Worm (Caenorhabditis elegans) whole organism, L1 larva: ENCODE results near the gene Y55F3AR.2.

ENCODE experiments used
- aly-2 ChIP-seq: fragments of 150-350 bp; optimal IDR thresholded peaks from 2 replicates; lab custom pipeline; 2014; ENCODE audit warnings: missing biosample characterization, missing genetic modification characterization
- dpl-1 ChIP-seq, 3 experiments: fragments of 150-350 bp in 2 of 3; sonication (generic microtip) in 1 of 3; optimal IDR thresholded peaks; 2 replicates each; lab custom pipeline; 2014 to 2017; ENCODE audit warnings: missing biosample characterization in 3 of 3, missing genetic modification characterization in 3 of 3, missing genetic modification reagents in 3 of 3
- efl-1 ChIP-seq, 4 experiments: fragments of 150-350 bp; optimal IDR thresholded peaks in 3 of 4; peaks in 1 of 4; 1 replicate in 1 of 4; 2 replicates in 3 of 4; lab custom pipeline; 2014; ENCODE audit warnings: missing biosample characterization in 2 of 4, missing genetic modification characterization in 2 of 4, missing genetic modification reagents in 2 of 4
- elt-2 ChIP-seq: sonication (generic microtip); optimal IDR thresholded peaks from 2 replicates; lab custom pipeline; 2016; ENCODE audit warnings: missing genetic modification characterization, mild to moderate bottlenecking, inconsistent platforms, missing compliant biosample characterization, missing genetic modification reagents
- fkh-10 ChIP-seq: sonication (generic microtip); optimal IDR thresholded peaks from 2 replicates; lab custom pipeline; 2017; ENCODE audit warnings: missing biosample characterization, missing genetic modification reagents, missing genetic modification characterization
- lin-13 ChIP-seq: fragments of 150-350 bp; optimal IDR thresholded peaks from 2 replicates; lab custom pipeline; 2014; ENCODE audit warnings: missing biosample characterization, missing genetic modification reagents, missing genetic modification characterization
- lsy-2 ChIP-seq, 2 experiments: fragments of 150-350 bp; optimal IDR thresholded peaks; 2 replicates each; lab custom pipeline; 2014; ENCODE audit warnings: missing biosample characterization in 2 of 2, missing genetic modification characterization in 2 of 2
- nhr-12 ChIP-seq: sonication (generic microtip); optimal IDR thresholded peaks from 2 replicates; lab custom pipeline; 2017; ENCODE audit warnings: missing biosample characterization, missing genetic modification characterization
- nhr-20 ChIP-seq: sonication (generic microtip); optimal IDR thresholded peaks from 2 replicates; lab custom pipeline; 2016; ENCODE audit warnings: mild to moderate bottlenecking, missing genetic modification characterization, missing compliant biosample characterization
- skn-1 ChIP-seq: fragments of 150-350 bp; optimal IDR thresholded peaks from 2 replicates; lab custom pipeline; 2014; ENCODE audit warnings: missing biosample characterization, missing genetic modification characterization
- sox-4 ChIP-seq: sonication (generic microtip); optimal IDR thresholded peaks from 2 replicates; lab custom pipeline; 2016; ENCODE audit warnings: missing genetic modification characterization, missing compliant biosample characterization
- unc-130 ChIP-seq: fragments of 150-350 bp; optimal IDR thresholded peaks from 2 replicates; lab custom pipeline; 2017; ENCODE audit warnings: missing biosample characterization, missing genetic modification characterization, inconsistent platforms
- unc-30 ChIP-seq: sonication (generic microtip); optimal IDR thresholded peaks from 2 replicates; lab custom pipeline; 2017; ENCODE audit warnings: missing biosample characterization, missing genetic modification characterization
- unc-62 ChIP-seq: fragments of 150-350 bp; optimal IDR thresholded peaks from 2 replicates; lab custom pipeline; 2014; ENCODE audit warnings: missing biosample characterization, missing genetic modification reagents, missing genetic modification characterization

DNA sequence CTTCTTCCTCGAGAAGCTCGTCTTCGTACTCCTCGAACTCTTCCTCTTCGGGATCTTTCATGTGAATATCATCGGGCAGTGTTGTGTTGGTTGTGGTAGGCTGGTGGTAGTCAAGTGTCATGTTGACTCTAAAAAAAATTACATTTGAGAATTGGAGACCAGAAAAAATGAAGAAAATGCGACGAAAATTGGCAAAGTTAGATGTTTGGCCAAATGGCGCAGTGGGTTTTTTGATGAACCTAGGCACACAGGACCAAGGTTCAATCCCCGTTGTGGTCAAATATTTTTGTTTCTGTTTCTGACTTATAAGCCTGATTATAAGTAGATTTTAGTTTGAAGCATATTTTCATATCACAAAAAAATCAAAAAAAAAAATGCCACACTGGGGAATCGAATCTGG lies 31.3 kb upstream of the Y55F3AR.2 start:
- TF ChIP-seq lsy-2 (tag; optimal IDR thresholded peaks at IDR 0.05; lab: Kevin White, UChicago) (no peak), unc-62 (GFP tag; lab: Kevin White, UChicago) (no peak), unc-30 (tag; lab: Kevin White, UChicago) (no peak), dpl-1 (GFP tag; optimal IDR thresholded peaks at IDR 0.05; lab: Kevin White, UChicago) (no peak), unc-130 (tag; lab: Kevin White, UChicago) (no peak), efl-1 (optimal IDR thresholded peaks at IDR 0.05; lab: Kevin White, UChicago) (no peak), efl-1 (GFP tag; optimal IDR thresholded peaks at IDR 0.05 in 1 of 2; lab: Kevin White, UChicago) (no peak), aly-2 (tag; lab: Kevin White, UChicago) (no peak), lin-13 (no peak), elt-2 (tag; lab: Kevin White, UChicago) (no peak), nhr-20 (tag; lab: Kevin White, UChicago) (no peak), nhr-12 (no peak), fkh-10 (GFP tag; lab: Kevin White, UChicago) (no peak), sox-4 (no peak), skn-1 (no peak)
